6 worm cellular contexts compared by ENCODE assay signal in the genomic region with DNA sequence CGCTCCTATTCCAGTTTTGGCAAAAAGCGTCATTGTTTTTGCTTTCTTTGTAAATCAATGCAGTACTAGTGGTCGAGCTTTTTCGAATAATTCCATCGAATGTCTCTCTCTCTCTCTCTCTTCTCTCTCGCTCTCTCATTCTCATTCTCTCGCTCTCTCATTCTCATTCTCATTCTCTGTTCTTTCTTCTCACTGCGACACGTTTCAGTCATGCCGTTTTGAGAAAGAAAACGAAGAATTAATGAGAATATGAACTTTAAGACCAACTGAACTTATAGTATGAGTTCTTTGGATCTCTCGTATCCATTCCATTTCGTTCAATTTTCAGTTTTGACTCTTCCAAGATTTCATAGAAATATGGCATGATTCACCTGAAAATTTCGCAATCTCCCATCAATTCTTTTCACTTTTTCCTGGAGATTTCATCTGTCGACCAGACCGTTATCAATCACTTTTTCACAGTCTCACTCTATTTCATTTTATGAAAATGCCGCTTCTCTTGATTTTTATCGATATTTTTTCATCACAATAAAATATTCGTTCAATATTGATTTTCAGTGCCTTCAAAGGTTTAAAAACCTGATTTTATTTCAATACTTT.
TF ChIP-seq lines count a peak whose summit lies in the region.

No protein-coding gene starts in this region.

TF ChIP-seq in whole organism, L1 larva, 84 proteins besides CTCF, POLR2A, EP300 and RAD21 (continues in another document):
- TF ChIP-seq fkh-8 (tag; optimal IDR thresholded peaks at IDR 0.05; lab: Kevin White, UChicago) (peak; percentile 58), nhr-12 (tag; optimal IDR thresholded peaks at IDR 0.05; lab: Kevin White, UChicago) (no peak), snu-23 (GFP tag; optimal IDR thresholded peaks at IDR 0.05; lab: Kevin White, UChicago) (no peak), dpl-1 (GFP tag; optimal IDR thresholded peaks at IDR 0.05; lab: Kevin White, UChicago) (no peak), hpl-2 (GFP tag; optimal IDR thresholded peaks at IDR 0.05; lab: Kevin White, UChicago) (no peak), nhr-11 (tag; optimal IDR thresholded peaks at IDR 0.05; lab: Kevin White, UChicago) (no peak), blmp-1 (tag; optimal IDR thresholded peaks at IDR 0.05; lab: Kevin White, UChicago) (peak; percentile 84), nhr-28 (tag; optimal IDR thresholded peaks at IDR 0.05; lab: Kevin White, UChicago) (no peak), tlp-1 (tag; optimal IDR thresholded peaks at IDR 0.05; lab: Kevin White, UChicago) (no peak), pax-3 (tag; optimal IDR thresholded peaks at IDR 0.05; lab: Kevin White, UChicago) (peak; percentile 2), ets-5 (GFP tag; IDR thresholded peaks at IDR 0.05; lab: Robert Waterston, UW) (no peak), unc-30 (tag; optimal IDR thresholded peaks at IDR 0.05; lab: Kevin White, UChicago) (no peak), C04F5.9 (tag; optimal IDR thresholded peaks at IDR 0.05; lab: Kevin White, UChicago) (no peak), jun-1 (tag; optimal IDR thresholded peaks at IDR 0.05; lab: Kevin White, UChicago) (no peak)

TF ChIP-seq in whole organism, L2 larva, 48 proteins besides CTCF, POLR2A, EP300 and RAD21 (continues in another document):
- TF ChIP-seq unc-39 (tag; optimal IDR thresholded peaks at IDR 0.05; lab: Kevin White, UChicago) (no peak), nhr-77 (tag; optimal IDR thresholded peaks at IDR 0.05; lab: Kevin White, UChicago) (no peak), ZK546.5 (tag; optimal IDR thresholded peaks at IDR 0.05; lab: Kevin White, UChicago) (no peak), nhr-10 (tag; optimal IDR thresholded peaks at IDR 0.05; lab: Kevin White, UChicago) (no peak), blmp-1 (tag; optimal IDR thresholded peaks at IDR 0.05; lab: Kevin White, UChicago; ENCODE audit: insufficient read depth) (peak; percentile 56), crh-2 (tag; optimal IDR thresholded peaks at IDR 0.05; lab: Kevin White, UChicago) (peak; percentile 61), nhr-129 (tag; optimal IDR thresholded peaks at IDR 0.05; lab: Kevin White, UChicago) (peak; percentile 16), lsy-2 (tag; optimal IDR thresholded peaks at IDR 0.05; lab: Kevin White, UChicago) (peak in 1 of 2 experiments; percentile 7), nhr-23 (tag; optimal IDR thresholded peaks at IDR 0.05; lab: Kevin White, UChicago) (no peak), fos-1 (tag; optimal IDR thresholded peaks at IDR 0.05; lab: Kevin White, UChicago) (peak; percentile 50), ceh-16 (tag; optimal IDR thresholded peaks at IDR 0.05; lab: Kevin White, UChicago) (no peak), unc-55 (GFP tag; optimal IDR thresholded peaks at IDR 0.05; lab: Kevin White, UChicago) (peak; percentile 1), zag-1 (tag; optimal IDR thresholded peaks at IDR 0.05; lab: Kevin White, UChicago) (no peak), F13H6.1 (tag; optimal IDR thresholded peaks at IDR 0.05; lab: Kevin White, UChicago) (no peak), C34F6.9 (tag; optimal IDR thresholded peaks at IDR 0.05; lab: Kevin White, UChicago) (peak; percentile 29)

TF ChIP-seq in whole organism, L3 larva, 47 proteins besides CTCF, POLR2A, EP300 and RAD21:
- TF ChIP-seq egl-5 (tag; optimal IDR thresholded peaks at IDR 0.05; lab: Kevin White, UChicago) (peak; percentile 9), elt-2 (tag; optimal IDR thresholded peaks at IDR 0.05; lab: Kevin White, UChicago) (peak; percentile 11), lsy-12 (tag; optimal IDR thresholded peaks at IDR 0.05; lab: Kevin White, UChicago) (no peak)

TF ChIP-seq in whole organism, L4 larva, 104 proteins besides CTCF, POLR2A, EP300 and RAD21 (continues in another document):
- no peak for TF ChIP-seq F10B5.3 (tag; optimal IDR thresholded peaks at IDR 0.05; lab: Kevin White, UChicago)
- no peak for TF ChIP-seq nhr-77 (tag; optimal IDR thresholded peaks at IDR 0.05; lab: Kevin White, UChicago)
- TF ChIP-seq nhr-48 (tag; optimal IDR thresholded peaks at IDR 0.05; lab: Kevin White, UChicago), result peak; percentile 10
- TF ChIP-seq unc-62 (GFP tag; optimal IDR thresholded peaks at IDR 0.05 in 1 of 2; lab: Kevin White, UChicago), result no peak
- TF ChIP-seq unc-62 (tag; optimal IDR thresholded peaks at IDR 0.05; lab: Kevin White, UChicago), result no peak
- TF ChIP-seq mxl-3 (GFP tag; optimal IDR thresholded peaks at IDR 0.05; lab: Kevin White, UChicago), result peak; percentile 85
- peak; percentile 48 for TF ChIP-seq hlh-11 (tag; optimal IDR thresholded peaks at IDR 0.05; lab: Kevin White, UChicago)
- no peak for TF ChIP-seq dve-1 (tag; optimal IDR thresholded peaks at IDR 0.05; lab: Kevin White, UChicago; ENCODE audit: insufficient read depth)
- TF ChIP-seq F26F4.8 (GFP tag; conservative IDR thresholded peaks at IDR 0.05; lab: Robert Waterston, UW), result no peak
- no peak for TF ChIP-seq zfp-3 (GFP tag; conservative IDR thresholded peaks at IDR 0.05; lab: Robert Waterston, UW)
- TF ChIP-seq nhr-102 (tag; optimal IDR thresholded peaks at IDR 0.05; lab: Kevin White, UChicago), result no peak
- TF ChIP-seq ceh-32 (tag; optimal IDR thresholded peaks at IDR 0.05; lab: Kevin White, UChicago; ENCODE audit: poor library complexity), result no peak
- no peak for TF ChIP-seq mdl-1 (tag; optimal IDR thresholded peaks at IDR 0.05; lab: Kevin White, UChicago)
- no peak for TF ChIP-seq nhr-25 (tag; optimal IDR thresholded peaks at IDR 0.05; lab: Kevin White, UChicago; ENCODE audit: borderline replicate concordance, insufficient read depth)
- no peak for TF ChIP-seq daf-19 (GFP tag; conservative IDR thresholded peaks at IDR 0.05; lab: Robert Waterston, UW)
- TF ChIP-seq hlh-30 (tag; optimal IDR thresholded peaks at IDR 0.05; lab: Kevin White, UChicago; ENCODE audit: insufficient read depth), result no peak
- TF ChIP-seq Y48G9A.11 (GFP tag; IDR thresholded peaks at IDR 0.05; lab: Robert Waterston, UW), result no peak
- no peak for TF ChIP-seq hif-1 (tag; optimal IDR thresholded peaks at IDR 0.05; lab: Kevin White, UChicago)

TF ChIP-seq in whole organism, mixed stage, embryonic, 35 proteins besides CTCF, POLR2A, EP300 and RAD21:
- TF ChIP-seq snpc-4 (tag; optimal IDR thresholded peaks at IDR 0.05; lab: Kevin White, UChicago) (no peak), blmp-1 (tag; optimal IDR thresholded peaks at IDR 0.05; lab: Kevin White, UChicago) (peak; percentile 21)

TF ChIP-seq in whole organism, young adult, 124 proteins besides CTCF, POLR2A, EP300 and RAD21:
- TF ChIP-seq hmg-20 (GFP tag; IDR thresholded peaks at IDR 0.05; lab: Robert Waterston, UW) (no peak), madf-3 (GFP tag; IDR thresholded peaks at IDR 0.05; lab: Robert Waterston, UW) (no peak), sptf-2 (GFP tag; optimal IDR thresholded peaks at IDR 0.05; lab: Kevin White, UChicago) (no peak), T26A5.8 (tag; optimal IDR thresholded peaks at IDR 0.05; lab: Kevin White, UChicago) (no peak), ZK185.1 (tag; optimal IDR thresholded peaks at IDR 0.05; lab: Kevin White, UChicago; ENCODE audit: poor library complexity, severe bottlenecking) (no peak), madf-6 (GFP tag; IDR thresholded peaks at IDR 0.05; lab: Robert Waterston, UW) (no peak), ets-4 (GFP tag; optimal IDR thresholded peaks at IDR 0.05; lab: Kevin White, UChicago) (no peak), ztf-26 (tag; optimal IDR thresholded peaks at IDR 0.05; lab: Kevin White, UChicago) (no peak), hmg-1.2 (GFP tag; IDR thresholded peaks at IDR 0.05; lab: Robert Waterston, UW) (peak; percentile 36; the same call in 1 of the 2 replicates), ztf-18 (tag; optimal IDR thresholded peaks at IDR 0.05; lab: Kevin White, UChicago) (no peak), atf-7 (tag; optimal IDR thresholded peaks at IDR 0.05; lab: Kevin White, UChicago) (no peak), attf-5 (GFP tag; optimal IDR thresholded peaks at IDR 0.05; lab: Kevin White, UChicago) (peak; percentile 2), cebp-1 (GFP tag; IDR thresholded peaks at IDR 0.05; lab: Robert Waterston, UW) (peak; percentile 89), cebp-1 (tag; optimal IDR thresholded peaks at IDR 0.05; lab: Kevin White, UChicago) (peak; percentile 97), athp-1 (tag; optimal IDR thresholded peaks at IDR 0.05; lab: Kevin White, UChicago) (no peak), tbx-9 (tag; optimal IDR thresholded peaks at IDR 0.05; lab: Kevin White, UChicago; ENCODE audit: borderline replicate concordance) (no peak), F57A8.1 (GFP tag; optimal IDR thresholded peaks at IDR 0.05; lab: Kevin White, UChicago) (no peak), F33H1.4 (GFP tag; IDR thresholded peaks at IDR 0.05; lab: Robert Waterston, UW) (no peak), nhr-90 (tag; optimal IDR thresholded peaks at IDR 0.05; lab: Kevin White, UChicago) (no peak), hsf-1 (GFP tag; IDR thresholded peaks at IDR 0.05; lab: Robert Waterston, UW) (no peak), him-1 (tag; optimal IDR thresholded peaks at IDR 0.05; lab: Kevin White, UChicago) (no peak), ceh-79 (tag; optimal IDR thresholded peaks at IDR 0.05; lab: Kevin White, UChicago) (no peak), attf-6 (GFP tag; IDR thresholded peaks at IDR 0.05; lab: Robert Waterston, UW) (no peak), fkh-3 (tag; optimal IDR thresholded peaks at IDR 0.05; lab: Kevin White, UChicago) (no peak), xnd-1 (tag; optimal IDR thresholded peaks at IDR 0.05; lab: Kevin White, UChicago) (no peak), lin-54 (GFP tag; optimal IDR thresholded peaks at IDR 0.05; lab: Kevin White, UChicago) (no peak), nhr-80 (tag; optimal IDR thresholded peaks at IDR 0.05; lab: Kevin White, UChicago) (peak; percentile 57), B0035.1 (tag; optimal IDR thresholded peaks at IDR 0.05; lab: Kevin White, UChicago) (no peak), madf-8 (GFP tag; conservative IDR thresholded peaks at IDR 0.05; lab: Robert Waterston, UW) (no peak), egl-18 (GFP tag; IDR thresholded peaks at IDR 0.05; lab: Robert Waterston, UW) (no peak), ceh-40 (GFP tag; IDR thresholded peaks at IDR 0.05; lab: Robert Waterston, UW) (no peak), tlf-1 (GFP tag; optimal IDR thresholded peaks at IDR 0.05; lab: Kevin White, UChicago) (no peak), Y95B8A.8 (GFP tag; IDR thresholded peaks at IDR 0.05; lab: Robert Waterston, UW) (no peak)
TF ChIP-seq in whole organism, young adult: peak in this region for 4.
